Fruit fly (Drosophila melanogaster) whole organism, embryonic: ENCODE data around the gene SMC6.

Experiments used
- Aef1 ChIP-seq: fragments of 200-800 bp; sonication (Bioruptor generic); IDR thresholded peaks from 3 replicates; pipeline ENCODE4 v1.3.6; 2022; ENCODE audit warnings: missing biosample characterization, missing genetic modification characterization
- B-H2 ChIP-seq: fragments of 200-800 bp; sonication (Bioruptor generic); optimal IDR thresholded peaks from 2 replicates; lab custom pipeline; 2018; ENCODE audit warnings: missing biosample characterization, mild to moderate bottlenecking, missing genetic modification characterization
- CG10147 ChIP-seq: fragments of 200-800 bp; sonication (Bioruptor generic); optimal IDR thresholded peaks from 2 replicates; lab custom pipeline; 2019; ENCODE audit warnings: missing biosample characterization, mild to moderate bottlenecking, missing genetic modification characterization, moderate library complexity
- CG10366 ChIP-seq: fragments of 200-800 bp; sonication (Bioruptor generic); IDR thresholded peaks from 2 replicates; pipeline ENCODE4 v1.3.6; 2022; ENCODE audit warnings: missing biosample characterization, missing genetic modification characterization
- CG10565 ChIP-seq: fragments of 200-800 bp; sonication (Bioruptor generic); optimal IDR thresholded peaks from 3 replicates; lab custom pipeline; 2016; ENCODE audit warnings: missing biosample characterization, mild to moderate bottlenecking, missing genetic modification characterization
- CG13296 ChIP-seq: fragments of 200-800 bp; sonication (Bioruptor generic); optimal IDR thresholded peaks from 3 replicates; lab custom pipeline; 2018; ENCODE audit warnings: missing biosample characterization, mild to moderate bottlenecking, missing genetic modification characterization
- CG14710 ChIP-seq: fragments of 200-800 bp; sonication (Bioruptor generic); optimal IDR thresholded peaks from 3 replicates; lab custom pipeline; 2019; ENCODE audit warnings: missing biosample characterization, mild to moderate bottlenecking, missing genetic modification characterization, moderate library complexity
- CG1529 ChIP-seq: fragments of 200-800 bp; sonication (Bioruptor generic); optimal IDR thresholded peaks from 3 replicates; lab custom pipeline; 2018; ENCODE audit warnings: missing biosample characterization, missing genetic modification characterization
- CG17186 ChIP-seq: fragments of 200-800 bp; sonication (Bioruptor generic); optimal IDR thresholded peaks from 3 replicates; lab custom pipeline; 2017; ENCODE audit warnings: missing biosample characterization, missing genetic modification reagents, missing genetic modification characterization
- CG1832 ChIP-seq: fragments of 200-800 bp; sonication (Bioruptor generic); optimal IDR thresholded peaks from 2 replicates; lab custom pipeline; 2017; ENCODE audit warnings: missing biosample characterization, mild to moderate bottlenecking, missing genetic modification characterization, inconsistent platforms
- CG18619 ChIP-seq: fragments of 200-800 bp; sonication (Bioruptor generic); optimal IDR thresholded peaks from 3 replicates; lab custom pipeline; 2017; ENCODE audit warnings: missing biosample characterization, mild to moderate bottlenecking, missing genetic modification characterization
- CG2202 ChIP-seq: fragments of 200-800 bp; sonication (Bioruptor generic); optimal IDR thresholded peaks from 2 replicates; lab custom pipeline; 2018; ENCODE audit warnings: missing biosample characterization, mild to moderate bottlenecking, missing genetic modification characterization
- CG2889 ChIP-seq: fragments of 200-800 bp; sonication (Bioruptor generic); IDR thresholded peaks from 3 replicates; pipeline ENCODE4 v1.3.6; 2022; ENCODE audit warnings: missing biosample characterization, missing genetic modification characterization
- CG3281 ChIP-seq: fragments of 200-800 bp; sonication (Bioruptor generic); optimal IDR thresholded peaks from 3 replicates; lab custom pipeline; 2017; ENCODE audit warnings: missing biosample characterization, mild to moderate bottlenecking, missing genetic modification characterization
- CG3995 ChIP-seq: fragments of 200-800 bp; sonication (Bioruptor generic); optimal IDR thresholded peaks from 3 replicates; lab custom pipeline; 2016; ENCODE audit warnings: missing biosample characterization, missing genetic modification characterization
- CG6854 ChIP-seq: fragments of 200-800 bp; sonication (Bioruptor generic); optimal IDR thresholded peaks from 3 replicates; lab custom pipeline; 2017; ENCODE audit warnings: missing biosample characterization, mild to moderate bottlenecking, missing genetic modification characterization
- CG7357 ChIP-seq: fragments of 200-800 bp; sonication (Bioruptor generic); IDR thresholded peaks from 3 replicates; pipeline ENCODE4 v1.3.6; 2022; ENCODE audit warnings: missing biosample characterization, missing genetic modification characterization
- CG7963 ChIP-seq: fragments of 200-800 bp; sonication (Bioruptor generic); IDR thresholded peaks from 3 replicates; pipeline ENCODE4 v1.3.6; 2022; ENCODE audit warnings: missing biosample characterization, missing genetic modification characterization; ENCODE audit not compliant: partially characterized antibody
- Dad ChIP-seq: fragments of 200-800 bp; sonication (Bioruptor generic); optimal IDR thresholded peaks from 3 replicates; lab custom pipeline; 2016; ENCODE audit warnings: missing biosample characterization, missing genetic modification characterization
- Deaf1 ChIP-seq: fragments of 200-800 bp; optimal IDR thresholded peaks from 3 replicates; lab custom pipeline; 2019; ENCODE audit warnings: missing biosample characterization, mild to moderate bottlenecking, missing genetic modification characterization, moderate library complexity
- Dek ChIP-seq: fragments of 200-800 bp; sonication (Bioruptor generic); optimal IDR thresholded peaks from 3 replicates; lab custom pipeline; 2019; ENCODE audit warnings: missing biosample characterization, mild to moderate bottlenecking, missing genetic modification characterization, moderate library complexity
- Gsc ChIP-seq: fragments of 200-800 bp; sonication (Bioruptor generic); IDR thresholded peaks from 2 replicates; pipeline ENCODE4 v1.3.6; 2022; ENCODE audit warnings: missing biosample characterization, missing genetic modification characterization
- HHEX ChIP-seq: fragments of 200-800 bp; sonication (Bioruptor generic); optimal IDR thresholded peaks from 3 replicates; lab custom pipeline; 2017; ENCODE audit warnings: missing biosample characterization, mild to moderate bottlenecking, missing genetic modification characterization, missing genetic modification reagents
- NFAT ChIP-seq: fragments of 200-800 bp; sonication (Bioruptor generic); IDR thresholded peaks from 2 replicates; pipeline ENCODE4 v1.3.6; 2022; ENCODE audit warnings: missing biosample characterization, missing genetic modification characterization
- Nf-YC ChIP-seq: fragments of 200-800 bp; optimal IDR thresholded peaks from 3 replicates; lab custom pipeline; 2019; ENCODE audit warnings: missing biosample characterization, mild to moderate bottlenecking, missing genetic modification characterization, moderate library complexity
- Opbp ChIP-seq: fragments of 200-800 bp; sonication (Bioruptor generic); IDR thresholded peaks from 3 replicates; pipeline ENCODE4 v1.3.6; 2022; ENCODE audit warnings: missing biosample characterization, missing genetic modification characterization; ENCODE audit not compliant: partially characterized antibody
- Rfx ChIP-seq: fragments of 200-800 bp; sonication (Bioruptor generic); IDR thresholded peaks from 2 replicates; pipeline ENCODE4 v1.3.6; 2022; ENCODE audit warnings: missing biosample characterization, missing genetic modification characterization
- Stat92E ChIP-seq, 3 experiments: fragments of >200 bp in 2 of 3; fragments of 200-800 bp in 1 of 3; sonication (Bioruptor generic) in 1 of 3; optimal IDR thresholded peaks; 2 replicates each; lab custom pipeline; 2017 to 2019; ENCODE audit warnings: missing biosample characterization in 3 of 3, missing genetic modification characterization in 3 of 3, mild to moderate bottlenecking in 1 of 3, moderate library complexity in 1 of 3
- ara ChIP-seq: fragments of 200-800 bp; sonication (Bioruptor generic); IDR thresholded peaks from 2 replicates; pipeline ENCODE4 v1.3.6; 2022; ENCODE audit warnings: missing biosample characterization, missing genetic modification characterization
- cato ChIP-seq: fragments of 200-800 bp; sonication (Bioruptor generic); optimal IDR thresholded peaks from 2 replicates; lab custom pipeline; 2016; ENCODE audit warnings: missing biosample characterization, missing genetic modification characterization, borderline replicate concordance
- ci ChIP-seq: fragments of 200-800 bp; sonication (Bioruptor generic); IDR thresholded peaks from 3 replicates; pipeline ENCODE4 v1.3.6; 2022; ENCODE audit warnings: missing biosample characterization, missing genetic modification characterization
- dmrt99B ChIP-seq: fragments of 200-800 bp; sonication (Bioruptor generic); optimal IDR thresholded peaks from 2 replicates; lab custom pipeline; 2018; ENCODE audit warnings: missing biosample characterization, mild to moderate bottlenecking, missing genetic modification characterization, moderate library complexity
- eve ChIP-seq, 2 experiments: fragments of >200 bp; optimal IDR thresholded peaks; 2 replicates each; lab custom pipeline; 2017; ENCODE audit warnings: missing biosample characterization in 2 of 2, missing genetic modification characterization in 2 of 2
- ewg ChIP-seq: fragments of 200-800 bp; sonication (Bioruptor generic); optimal IDR thresholded peaks from 3 replicates; lab custom pipeline; 2017; ENCODE audit warnings: mild to moderate bottlenecking, missing biosample characterization, missing genetic modification reagents, missing genetic modification characterization
- fd102C ChIP-seq: fragments of 200-800 bp; sonication (Bioruptor generic); optimal IDR thresholded peaks from 2 replicates; lab custom pipeline; 2018; ENCODE audit warnings: missing biosample characterization, mild to moderate bottlenecking, missing genetic modification characterization, moderate library complexity
- fd3F ChIP-seq: fragments of 200-800 bp; sonication (Bioruptor generic); optimal IDR thresholded peaks from 2 replicates; lab custom pipeline; 2018; ENCODE audit warnings: missing biosample characterization, mild to moderate bottlenecking, missing genetic modification characterization, moderate library complexity
- fd96Cb ChIP-seq: fragments of 200-800 bp; sonication (Bioruptor generic); optimal IDR thresholded peaks from 2 replicates; lab custom pipeline; 2018; ENCODE audit warnings: missing biosample characterization, mild to moderate bottlenecking, missing genetic modification characterization, moderate library complexity
- jigr1 ChIP-seq: fragments of 200-800 bp; sonication (Bioruptor generic); IDR thresholded peaks from 3 replicates; pipeline ENCODE4 v1.3.6; 2022; ENCODE audit warnings: missing biosample characterization, missing genetic modification characterization
- lilli ChIP-seq: fragments of 200-800 bp; sonication (Bioruptor generic); optimal IDR thresholded peaks from 3 replicates; lab custom pipeline; 2016; ENCODE audit warnings: missing biosample characterization, missing genetic modification characterization
- nmo ChIP-seq: fragments of 200-800 bp; sonication (Bioruptor generic); optimal IDR thresholded peaks from 2 replicates; lab custom pipeline; 2018; ENCODE audit warnings: missing biosample characterization, mild to moderate bottlenecking, missing genetic modification characterization, moderate library complexity
- row ChIP-seq: fragments of 200-800 bp; sonication (Bioruptor generic); IDR thresholded peaks from 3 replicates; pipeline ENCODE4 v1.3.6; 2022; ENCODE audit warnings: missing biosample characterization, missing genetic modification characterization
- sd ChIP-seq: fragments of 200-800 bp; sonication (Bioruptor generic); optimal IDR thresholded peaks from 3 replicates; lab custom pipeline; 2018; ENCODE audit warnings: missing biosample characterization, mild to moderate bottlenecking, missing genetic modification characterization, moderate library complexity
- sens-2 ChIP-seq: fragments of 200-800 bp; sonication (Bioruptor generic); IDR thresholded peaks from 2 replicates; pipeline ENCODE4 v1.3.6; 2022; ENCODE audit warnings: missing biosample characterization, missing genetic modification characterization
- toy ChIP-seq: fragments of 200-800 bp; sonication (Bioruptor generic); IDR thresholded peaks from 2 replicates; pipeline ENCODE4 v1.3.6; 2022; ENCODE audit warnings: missing biosample characterization, missing genetic modification characterization
- trh ChIP-seq: fragments of 200-800 bp; sonication (Bioruptor generic); optimal IDR thresholded peaks from 2 replicates; lab custom pipeline; 2016; ENCODE audit warnings: missing biosample characterization, missing genetic modification characterization
- twi ChIP-seq: fragments of 200-800 bp; optimal IDR thresholded peaks from 2 replicates; lab custom pipeline; 2019; ENCODE audit warnings: missing biosample characterization, mild to moderate bottlenecking, missing genetic modification characterization, moderate library complexity
- usp ChIP-seq: fragments of >200 bp; optimal IDR thresholded peaks from 2 replicates; lab custom pipeline; 2017; ENCODE audit warnings: missing biosample characterization, missing genetic modification characterization
- vvl ChIP-seq: fragments of 200-800 bp; sonication (Bioruptor generic); IDR thresholded peaks from 2 replicates; pipeline ENCODE4 v1.3.6; 2022; ENCODE audit warnings: missing biosample characterization, missing genetic modification characterization
- yki ChIP-seq: fragments of >200 bp; optimal IDR thresholded peaks from 3 replicates; lab custom pipeline; 2018
- zen2 ChIP-seq: fragments of 200-800 bp; sonication (Bioruptor generic); IDR thresholded peaks from 3 replicates; pipeline ENCODE4 v1.3.6; 2022; ENCODE audit warnings: missing biosample characterization, missing genetic modification characterization; ENCODE audit not compliant: partially characterized antibody

The SMC6 gene

dm6 chr3R:24163556-24164022, 29.6 kb downstream of the SMC6 start, which contains the start of gene Apc2 (continued):
- TF ChIP-seq CG10565 (GFP tag; lab: Kevin White, UChicago) (no peak), fd102C (GFP tag; lab: Kevin White, UChicago) (no peak), Nf-YC (peak; percentile 62), usp (GFP tag; lab: Kevin White, UChicago) (no peak), twi (tag; lab: Kevin White, UChicago) (peak; percentile 40), CG14710 (tag; lab: Kevin White, UChicago) (peak; percentile 80), Opbp (GFP tag; lab: Robert Waterston, UW) (no peak), CG17186 (GFP tag; lab: Kevin White, UChicago) (peak; percentile 52), CG6854 (GFP tag; lab: Kevin White, UChicago) (no peak), trh (GFP tag; lab: Kevin White, UChicago) (no peak), CG3281 (peak; percentile 55), zen2 (peak; percentile 18; the same call in 1 of the 3 replicates), Stat92E (GFP tag; optimal IDR thresholded peaks at IDR 0.05; lab: Kevin White, UChicago) (peak in 1 of 3 experiments; percentile 24), B-H2 (GFP tag; lab: Kevin White, UChicago) (peak; percentile 4), Deaf1 (tag; lab: Kevin White, UChicago) (no peak), CG7963 (no peak), fd96Cb (tag; lab: Kevin White, UChicago) (peak; percentile 62), Gsc (GFP tag; lab: Robert Waterston, UW) (no peak), CG13296 (GFP tag; lab: Kevin White, UChicago) (peak; percentile 41), CG10147 (GFP tag; lab: Kevin White, UChicago) (peak; percentile 46), CG1832 (GFP tag; lab: Kevin White, UChicago) (no peak), sd (tag; lab: Kevin White, UChicago) (no peak), toy (GFP tag; lab: Robert Waterston, UW) (no peak), sens-2 (GFP tag; lab: Robert Waterston, UW) (no peak), lilli (GFP tag; lab: Kevin White, UChicago) (peak; percentile 57), dmrt99B (no peak), CG18619 (GFP tag; lab: Kevin White, UChicago) (peak; percentile 39), ci (GFP tag; lab: Robert Waterston, UW) (peak; percentile 64; the same call in 2 of the 3 replicates), Dad (GFP tag; lab: Kevin White, UChicago) (no peak), HHEX (GFP tag; lab: Kevin White, UChicago) (peak; percentile 1), CG3995 (GFP tag; lab: Kevin White, UChicago) (peak; percentile 60), ara (GFP tag; lab: Robert Waterston, UW) (peak; percentile 55; the same call in 1 of the 2 replicates), ewg (GFP tag; lab: Kevin White, UChicago) (peak; percentile 73), eve (GFP tag; optimal IDR thresholded peaks at IDR 0.05; lab: Kevin White, UChicago) (no peak), vvl (GFP tag; lab: Robert Waterston, UW) (peak; percentile 63), Rfx (GFP tag; lab: Robert Waterston, UW) (peak; percentile 65), CG7357 (GFP tag; lab: Robert Waterston, UW) (peak; percentile 35; the same call in 1 of the 3 replicates), jigr1 (GFP tag; lab: Robert Waterston, UW) (peak; percentile 55; the same call in 1 of the 3 replicates), yki (lab: Kevin White, UChicago) (no peak), CG10366 (GFP tag; lab: Robert Waterston, UW) (peak; percentile 50), CG2889 (GFP tag; lab: Robert Waterston, UW) (0 out of 3 replicates have a peak, but pooled peaks have one; percentile 11), fd3F (GFP tag; lab: Kevin White, UChicago) (peak; percentile 53), Aef1 (peak; percentile 48), nmo (GFP tag; lab: Kevin White, UChicago) (peak; percentile 77), cato (GFP tag; lab: Kevin White, UChicago) (peak; percentile 3), Dek (tag; lab: Kevin White, UChicago) (peak; percentile 31), NFAT (GFP tag; lab: Robert Waterston, UW) (peak; percentile 51; the same call in 1 of the 2 replicates), row (GFP tag; lab: Robert Waterston, UW) (peak; percentile 93), CG2202 (tag; lab: Kevin White, UChicago) (no peak), CG1529 (GFP tag; lab: Kevin White, UChicago) (no peak)
